Fruit fly (Drosophila melanogaster) Kc167 (cell line): ENCODE results near the gene CG34428.

Experiments used
- Myc ChIP-seq: fragments of >200 bp; optimal IDR thresholded peaks from 2 replicates; lab custom pipeline; 2017; ENCODE audit warnings: missing external identifiers
- Sin3A ChIP-seq: fragments of >200 bp; optimal IDR thresholded peaks from 2 replicates; lab custom pipeline; 2018; ENCODE audit warnings: missing external identifiers
- h ChIP-seq: fragments of >200 bp; optimal IDR thresholded peaks from 3 replicates; lab custom pipeline; 2018; ENCODE audit warnings: missing external identifiers
- insv ChIP-seq: fragments of >200 bp; optimal IDR thresholded peaks from 3 replicates; lab custom pipeline; 2018; ENCODE audit warnings: missing external identifiers
- psq ChIP-seq: fragments of >200 bp; optimal IDR thresholded peaks from 2 replicates; lab custom pipeline; 2017; ENCODE audit warnings: missing external identifiers
- ttk ChIP-seq: sonication (Bioruptor generic); optimal IDR thresholded peaks from 2 replicates; lab custom pipeline; 2017; ENCODE audit warnings: missing external identifiers

DNA sequence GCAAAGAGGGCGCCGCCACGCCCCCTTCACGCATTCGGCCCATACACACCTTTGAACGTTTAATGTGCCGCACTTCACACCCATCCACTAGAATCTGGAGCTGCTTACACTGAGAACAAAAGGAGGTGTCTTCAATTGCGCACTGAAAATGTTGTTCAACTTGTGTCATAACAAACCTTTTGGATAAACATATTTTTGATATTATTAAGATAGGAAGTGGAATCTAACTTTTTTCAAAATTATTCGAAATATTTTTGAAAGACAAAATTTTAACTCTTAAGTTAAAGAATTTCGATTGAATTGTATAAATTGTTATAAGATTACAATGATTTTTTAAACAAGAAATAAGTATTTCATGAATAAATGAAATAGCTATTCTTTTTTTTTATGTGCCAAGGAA lies 6.7 kb downstream of the CG34428 start:
- TF ChIP-seq Sin3A = no peak
- TF ChIP-seq ttk (lab: Kevin White, UChicago) = no peak
- no peak for TF ChIP-seq psq
- no peak for TF ChIP-seq h (lab: Kevin White, UChicago)
- TF ChIP-seq Myc = no peak
- no peak for TF ChIP-seq insv (lab: Kevin White, UChicago)
